Worm (Caenorhabditis elegans) whole organism, midembryonic: ENCODE data around the gene T28B11.1.

Experiments used
- T22C8.4 ChIP-seq: fragments of 200-800 bp; sonication (Bioruptor generic); IDR thresholded peaks from 2 replicates; pipeline ENCODE4 v1.3.6; 2022; ENCODE audit warnings: missing genetic modification characterization, missing compliant biosample characterization
- ref-1 ChIP-seq: fragments of 200-800 bp; sonication (Bioruptor generic); conservative IDR thresholded peaks from 2 replicates; pipeline ENCODE4 v1.3.6; 2022; ENCODE audit warnings: missing genetic modification reagents, missing genetic modification characterization, missing compliant biosample characterization

ce11 chrV:10681117-10681959 lies 50.9 kb downstream of the T28B11.1 start:
- TF ChIP-seq T22C8.4 (GFP tag; lab: Robert Waterston, UW) (peak; percentile 69; the same call in 1 of the 2 replicates), ref-1 (peak; percentile 42; the same call in 1 of the 2 replicates)
